Fruit fly (Drosophila melanogaster) whole organism, embryonic: Measurements from ENCODE around the gene Xe7.

Source experiments
- Aef1 ChIP-seq: fragments of 200-800 bp; sonication (Bioruptor generic); IDR thresholded peaks from 3 replicates; pipeline ENCODE4 v1.3.6; 2022; ENCODE audit warnings: missing biosample characterization, missing genetic modification characterization
- Antp ChIP-seq: fragments of 200-800 bp; sonication (Bioruptor generic); optimal IDR thresholded peaks from 3 replicates; lab custom pipeline; 2016; ENCODE audit warnings: missing biosample characterization, missing genetic modification characterization
- Bdp1 ChIP-seq: fragments of 200-800 bp; sonication (Bioruptor generic); optimal IDR thresholded peaks from 3 replicates; lab custom pipeline; 2016; ENCODE audit warnings: missing biosample characterization, missing genetic modification characterization
- CG10147 ChIP-seq: fragments of 200-800 bp; sonication (Bioruptor generic); optimal IDR thresholded peaks from 2 replicates; lab custom pipeline; 2019; ENCODE audit warnings: missing biosample characterization, mild to moderate bottlenecking, missing genetic modification characterization, moderate library complexity
- CG10543 ChIP-seq: fragments of 200-800 bp; sonication (Bioruptor generic); optimal IDR thresholded peaks from 3 replicates; lab custom pipeline; 2017; ENCODE audit warnings: missing biosample characterization, mild to moderate bottlenecking, missing genetic modification characterization, moderate library complexity
- CG10979 ChIP-seq: fragments of 200-800 bp; sonication (Bioruptor generic); optimal IDR thresholded peaks from 2 replicates; lab custom pipeline; 2018; ENCODE audit warnings: missing biosample characterization, mild to moderate bottlenecking, missing genetic modification characterization, moderate library complexity
- CG12104 ChIP-seq: fragments of 200-800 bp; sonication (Bioruptor generic); optimal IDR thresholded peaks from 3 replicates; lab custom pipeline; 2016; ENCODE audit warnings: missing biosample characterization, missing genetic modification characterization
- CG17612 ChIP-seq: fragments of 200-800 bp; sonication (Bioruptor generic); IDR thresholded peaks from 2 replicates; pipeline ENCODE4 v1.3.6; 2022; ENCODE audit warnings: missing biosample characterization, missing genetic modification characterization
- CG2678 ChIP-seq: fragments of 200-800 bp; sonication (Bioruptor generic); optimal IDR thresholded peaks from 3 replicates; lab custom pipeline; 2019; ENCODE audit warnings: missing biosample characterization, mild to moderate bottlenecking, missing genetic modification characterization, moderate library complexity
- CG2889 ChIP-seq: fragments of 200-800 bp; sonication (Bioruptor generic); IDR thresholded peaks from 3 replicates; pipeline ENCODE4 v1.3.6; 2022; ENCODE audit warnings: missing biosample characterization, missing genetic modification characterization
- CG30020 ChIP-seq: fragments of 200-800 bp; optimal IDR thresholded peaks from 2 replicates; lab custom pipeline; 2019; ENCODE audit warnings: missing biosample characterization, mild to moderate bottlenecking, missing genetic modification characterization, moderate library complexity
- CG34422 ChIP-seq: fragments of 200-800 bp; sonication (Bioruptor generic); IDR thresholded peaks from 3 replicates; pipeline ENCODE4 v1.3.6; 2022; ENCODE audit warnings: missing biosample characterization, missing genetic modification characterization
- CG3847 ChIP-seq: fragments of 200-800 bp; sonication (Bioruptor generic); IDR thresholded peaks from 2 replicates; pipeline ENCODE4 v1.3.6; 2022; ENCODE audit warnings: missing biosample characterization, missing genetic modification characterization
- CG4424 ChIP-seq: fragments of 200-800 bp; sonication (Bioruptor generic); optimal IDR thresholded peaks from 3 replicates; lab custom pipeline; 2016; ENCODE audit warnings: missing biosample characterization, missing genetic modification characterization
- CG4854 ChIP-seq: fragments of 200-800 bp; sonication (Bioruptor generic); optimal IDR thresholded peaks from 2 replicates; lab custom pipeline; 2016; ENCODE audit warnings: missing biosample characterization, missing genetic modification characterization, inconsistent platforms
- CG5180 ChIP-seq: fragments of 200-800 bp; sonication (Bioruptor generic); optimal IDR thresholded peaks from 3 replicates; lab custom pipeline; 2017; ENCODE audit warnings: missing biosample characterization, missing genetic modification characterization, mild to moderate bottlenecking, moderate library complexity, missing genetic modification reagents
- CG9609 ChIP-seq: fragments of 200-800 bp; sonication (Bioruptor generic); optimal IDR thresholded peaks from 3 replicates; lab custom pipeline; 2016; ENCODE audit warnings: missing biosample characterization, missing genetic modification characterization
- CG9876 ChIP-seq: fragments of 200-800 bp; sonication (Bioruptor generic); optimal IDR thresholded peaks from 2 replicates; lab custom pipeline; 2016; ENCODE audit warnings: missing biosample characterization, missing genetic modification characterization
- Camta ChIP-seq: fragments of 200-800 bp; sonication (Bioruptor generic); optimal IDR thresholded peaks from 2 replicates; lab custom pipeline; 2016; ENCODE audit warnings: missing biosample characterization, missing genetic modification characterization
- Dref ChIP-seq: fragments of 200-800 bp; sonication (Bioruptor generic); IDR thresholded peaks from 2 replicates; pipeline ENCODE4 v1.3.6; 2022; ENCODE audit warnings: missing biosample characterization, missing genetic modification characterization
- E2f1 ChIP-seq: fragments of 200-800 bp; sonication (Bioruptor generic); IDR thresholded peaks from 2 replicates; pipeline ENCODE4 v1.3.6; 2022; ENCODE audit warnings: missing biosample characterization, missing genetic modification characterization
- Hmr ChIP-seq: fragments of 200-800 bp; sonication (Bioruptor generic); optimal IDR thresholded peaks from 3 replicates; lab custom pipeline; 2017; ENCODE audit warnings: mild to moderate bottlenecking, missing biosample characterization, missing genetic modification reagents, missing genetic modification characterization
- Hr51 ChIP-seq, 2 experiments: fragments of 200-800 bp; sonication (Bioruptor generic); optimal IDR thresholded peaks; 2 replicates in 1 of 2; 3 replicates in 1 of 2; lab custom pipeline; 2016 to 2018; ENCODE audit warnings: missing biosample characterization in 2 of 2, missing genetic modification characterization in 2 of 2, mild to moderate bottlenecking in 1 of 2, moderate library complexity in 1 of 2
- Lpt ChIP-seq: fragments of >200 bp; optimal IDR thresholded peaks from 2 replicates; lab custom pipeline; 2018; ENCODE audit warnings: missing biosample characterization, missing genetic modification characterization
- Max ChIP-seq: fragments of 200-800 bp; sonication (Bioruptor generic); optimal IDR thresholded peaks from 2 replicates; lab custom pipeline; 2016; ENCODE audit warnings: missing biosample characterization, mild to moderate bottlenecking, missing genetic modification characterization
- Myb ChIP-seq: fragments of 200-800 bp; sonication (Bioruptor generic); optimal IDR thresholded peaks from 2 replicates; lab custom pipeline; 2016; ENCODE audit warnings: missing biosample characterization, missing genetic modification characterization
- Oaz ChIP-seq: fragments of 200-800 bp; sonication (Bioruptor generic); IDR thresholded peaks from 2 replicates; pipeline ENCODE4 v1.3.6; 2022; ENCODE audit warnings: missing biosample characterization, missing genetic modification characterization
- Optix ChIP-seq: fragments of 200-800 bp; sonication (Bioruptor generic); IDR thresholded peaks from 3 replicates; pipeline ENCODE4 v1.3.6; 2022; ENCODE audit warnings: missing biosample characterization, missing genetic modification characterization
- Side ChIP-seq: fragments of 200-800 bp; sonication (Bioruptor generic); optimal IDR thresholded peaks from 2 replicates; lab custom pipeline; 2016; ENCODE audit warnings: missing biosample characterization, missing genetic modification characterization
- Tbp ChIP-seq: fragments of >200 bp; optimal IDR thresholded peaks from 2 replicates; lab custom pipeline; 2018; ENCODE audit warnings: missing biosample characterization, missing genetic modification characterization
- Trl ChIP-seq, 3 experiments: fragments of >200 bp in 2 of 3; fragments of 200-800 bp in 1 of 3; sonication (Bioruptor generic) in 1 of 3; optimal IDR thresholded peaks; 2 replicates in 1 of 3; 3 replicates in 2 of 3; lab custom pipeline; 2016 to 2017; ENCODE audit warnings: missing biosample characterization in 1 of 3, missing genetic modification characterization in 1 of 3
- cad ChIP-seq: fragments of >200 bp; optimal IDR thresholded peaks from 2 replicates; lab custom pipeline; 2017; ENCODE audit warnings: missing biosample characterization, missing genetic modification characterization
- cato ChIP-seq: fragments of 200-800 bp; sonication (Bioruptor generic); optimal IDR thresholded peaks from 2 replicates; lab custom pipeline; 2016; ENCODE audit warnings: missing biosample characterization, missing genetic modification characterization, borderline replicate concordance
- chif ChIP-seq, 2 experiments: fragments of 200-800 bp; sonication (Bioruptor generic); optimal IDR thresholded peaks; 3 replicates each; lab custom pipeline; 2016; ENCODE audit warnings: missing biosample characterization in 2 of 2, missing genetic modification characterization in 2 of 2
- croc ChIP-seq: fragments of 200-800 bp; sonication (Bioruptor generic); conservative IDR thresholded peaks from 3 replicates; pipeline ENCODE4 v1.3.6; 2022; ENCODE audit warnings: missing biosample characterization, missing genetic modification characterization
- da ChIP-seq: fragments of 200-800 bp; sonication (Bioruptor generic); optimal IDR thresholded peaks from 2 replicates; lab custom pipeline; 2016; ENCODE audit warnings: missing biosample characterization, missing genetic modification characterization
- dysf ChIP-seq: fragments of 200-800 bp; sonication (Bioruptor generic); IDR thresholded peaks from 3 replicates; pipeline ENCODE4 v1.3.6; 2022; ENCODE audit warnings: missing biosample characterization, missing genetic modification characterization
- eve ChIP-seq, 2 experiments: fragments of >200 bp; optimal IDR thresholded peaks; 2 replicates each; lab custom pipeline; 2017; ENCODE audit warnings: missing biosample characterization in 2 of 2, missing genetic modification characterization in 2 of 2
- fd3F ChIP-seq: fragments of 200-800 bp; sonication (Bioruptor generic); optimal IDR thresholded peaks from 2 replicates; lab custom pipeline; 2018; ENCODE audit warnings: missing biosample characterization, mild to moderate bottlenecking, missing genetic modification characterization, moderate library complexity
- fd64A ChIP-seq: fragments of 200-800 bp; sonication (Bioruptor generic); optimal IDR thresholded peaks from 3 replicates; lab custom pipeline; 2018; ENCODE audit warnings: missing biosample characterization, mild to moderate bottlenecking, missing genetic modification characterization
- fu2 ChIP-seq: fragments of 200-800 bp; sonication (Bioruptor generic); optimal IDR thresholded peaks from 2 replicates; lab custom pipeline; 2016; ENCODE audit warnings: missing biosample characterization, missing genetic modification characterization
- gsb-n ChIP-seq: fragments of 200-800 bp; sonication (Bioruptor generic); optimal IDR thresholded peaks from 3 replicates; lab custom pipeline; 2018; ENCODE audit warnings: missing biosample characterization, mild to moderate bottlenecking, missing genetic modification characterization
- hbn ChIP-seq: fragments of 200-800 bp; sonication (Bioruptor generic); IDR thresholded peaks from 2 replicates; pipeline ENCODE4 v1.3.6; 2022; ENCODE audit warnings: missing biosample characterization, missing genetic modification characterization; ENCODE audit not compliant: partially characterized antibody
- jumu ChIP-seq: fragments of 200-800 bp; sonication (Bioruptor generic); optimal IDR thresholded peaks from 3 replicates; lab custom pipeline; 2016; ENCODE audit warnings: missing biosample characterization, missing genetic modification characterization
- lab ChIP-seq: fragments of 200-800 bp; sonication (Bioruptor generic); optimal IDR thresholded peaks from 3 replicates; lab custom pipeline; 2017; ENCODE audit warnings: missing biosample characterization, missing genetic modification characterization, mild to moderate bottlenecking, moderate library complexity, missing genetic modification reagents
- peb ChIP-seq: fragments of 200-800 bp; sonication (Bioruptor generic); IDR thresholded peaks from 2 replicates; pipeline ENCODE4 v1.3.6; 2022; ENCODE audit warnings: missing biosample characterization, missing genetic modification characterization
- rib ChIP-seq: fragments of 200-800 bp; sonication (Bioruptor generic); IDR thresholded peaks from 2 replicates; pipeline ENCODE4 v1.3.6; 2022; ENCODE audit warnings: missing biosample characterization, missing genetic modification characterization
- ro ChIP-seq: fragments of 200-800 bp; sonication (Bioruptor generic); IDR thresholded peaks from 2 replicates; pipeline ENCODE4 v1.3.6; 2022; ENCODE audit warnings: missing biosample characterization, missing genetic modification characterization
- sc ChIP-seq, 3 experiments: fragments of >200 bp in 2 of 3; fragments of 200-800 bp in 1 of 3; sonication (Bioruptor generic) in 1 of 3; optimal IDR thresholded peaks; 2 replicates in 2 of 3; 3 replicates in 1 of 3; lab custom pipeline; 2017; ENCODE audit warnings: mild to moderate bottlenecking in 1 of 3, missing biosample characterization in 1 of 3, missing genetic modification characterization in 1 of 3, missing genetic modification reagents in 1 of 3
- shn ChIP-seq: fragments of 200-800 bp; sonication (Bioruptor generic); optimal IDR thresholded peaks from 3 replicates; lab custom pipeline; 2016; ENCODE audit warnings: missing biosample characterization, missing genetic modification characterization

Xe7 gene

DNA sequence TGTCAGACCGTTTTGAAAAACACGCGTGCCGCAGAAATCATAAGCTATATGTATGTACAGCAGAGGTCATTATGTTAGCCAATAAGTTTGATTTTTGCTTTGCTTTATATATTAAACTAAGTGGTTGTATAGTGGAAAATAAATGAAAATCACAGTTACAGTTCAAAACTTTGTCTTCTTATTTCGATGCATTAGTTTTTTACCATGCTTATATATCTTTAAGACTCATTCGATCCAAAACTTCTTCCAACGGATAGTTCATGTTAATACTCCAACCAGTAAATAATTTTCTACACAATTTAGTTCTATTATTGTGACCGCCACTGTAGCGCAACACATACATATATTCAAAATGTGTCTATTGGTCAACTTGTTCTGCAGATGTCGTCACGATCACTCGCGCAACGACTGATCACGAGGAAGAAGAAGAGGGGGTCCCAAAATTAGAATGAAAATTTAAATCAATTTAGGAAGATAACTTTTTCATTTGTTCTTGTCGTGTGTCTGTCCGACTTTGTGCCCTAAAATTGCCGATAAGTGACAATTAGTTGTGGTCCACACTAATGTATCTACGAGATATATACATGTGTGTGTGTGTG lies 36.4 kb upstream of the Xe7 start (continued):
- TF ChIP-seq croc (GFP tag; lab: Robert Waterston, UW), result peak; percentile 30; the same call in 2 of the 3 replicates
- no peak for TF ChIP-seq CG9876 (GFP tag; lab: Kevin White, UChicago)
- no peak for TF ChIP-seq Aef1 (GFP tag; lab: Robert Waterston, UW)
- TF ChIP-seq chif (GFP tag; optimal IDR thresholded peaks at IDR 0.05; lab: Kevin White, UChicago), result peak; percentile 43 to 56
- TF ChIP-seq gsb-n (tag; lab: Kevin White, UChicago), result no peak
- no peak; the same call in 1 of the 2 replicates for TF ChIP-seq peb (GFP tag; lab: Robert Waterston, UW)
- TF ChIP-seq Hmr (GFP tag; lab: Kevin White, UChicago), result peak; percentile 60
- TF ChIP-seq hbn (GFP tag; lab: Robert Waterston, UW), result no peak
- TF ChIP-seq ro, result no peak
- TF ChIP-seq Camta (GFP tag; lab: Kevin White, UChicago), result peak; percentile 36
- TF ChIP-seq Antp (GFP tag; lab: Kevin White, UChicago), result no peak
- TF ChIP-seq Max (GFP tag; lab: Kevin White, UChicago), result peak; percentile 42
- TF ChIP-seq CG17612 (GFP tag; lab: Robert Waterston, UW), result no peak
- TF ChIP-seq eve (GFP tag; optimal IDR thresholded peaks at IDR 0.05; lab: Kevin White, UChicago), result no peak
- no peak for TF ChIP-seq CG5180
- peak; percentile 66 for TF ChIP-seq CG10543 (GFP tag; lab: Kevin White, UChicago)
- TF ChIP-seq CG2678 (tag; lab: Kevin White, UChicago), result no peak
- no peak for TF ChIP-seq jumu
- TF ChIP-seq CG9609 (GFP tag; lab: Kevin White, UChicago), result peak; percentile 1
- TF ChIP-seq CG3847, result peak; percentile 27; the same call in 1 of the 2 replicates
- TF ChIP-seq Oaz (GFP tag; lab: Robert Waterston, UW), result no peak
- no peak for TF ChIP-seq sc (optimal IDR thresholded peaks at IDR 0.05; lab: Kevin White, UChicago)
- peak; percentile 46 for TF ChIP-seq sc (GFP tag; optimal IDR thresholded peaks at IDR 0.05; lab: Kevin White, UChicago)
- no peak for TF ChIP-seq Dref
- peak; percentile 80 for TF ChIP-seq CG10979 (tag; lab: Kevin White, UChicago)
- peak; percentile 72 for TF ChIP-seq CG10147 (GFP tag; lab: Kevin White, UChicago)
- TF ChIP-seq cad (GFP tag; lab: Kevin White, UChicago), result no peak
- peak; percentile 55 for TF ChIP-seq fd64A (GFP tag; lab: Kevin White, UChicago)
- TF ChIP-seq cato, result peak; percentile 36
- TF ChIP-seq Side (GFP tag; lab: Kevin White, UChicago), result peak; percentile 44
- TF ChIP-seq Myb, result no peak
- TF ChIP-seq Tbp (GFP tag; lab: Kevin White, UChicago), result no peak
- TF ChIP-seq da (GFP tag; lab: Kevin White, UChicago), result no peak
- TF ChIP-seq dysf (GFP tag; lab: Robert Waterston, UW), result peak; percentile 70
- no peak for TF ChIP-seq CG2889 (GFP tag; lab: Robert Waterston, UW)
- TF ChIP-seq lab (GFP tag; lab: Kevin White, UChicago), result peak; percentile 66
- peak; percentile 53; the same call in 2 of the 3 replicates for TF ChIP-seq CG34422 (GFP tag; lab: Robert Waterston, UW)
- peak; percentile 53 for TF ChIP-seq fd3F
- TF ChIP-seq shn (GFP tag; lab: Kevin White, UChicago), result peak; percentile 11
- TF ChIP-seq Bdp1, result no peak
- TF ChIP-seq Lpt, result no peak
- no peak for TF ChIP-seq Optix (GFP tag; lab: Robert Waterston, UW)
- TF ChIP-seq E2f1, result peak; percentile 29; the same call in 1 of the 2 replicates
- peak; percentile 18 for TF ChIP-seq CG30020 (tag; lab: Kevin White, UChicago)
- TF ChIP-seq Trl (optimal IDR thresholded peaks at IDR 0.05; lab: Kevin White, UChicago), result no peak
- peak; percentile 42 for TF ChIP-seq Trl (GFP tag; optimal IDR thresholded peaks at IDR 0.05; lab: Kevin White, UChicago)
- TF ChIP-seq CG4424 (GFP tag; lab: Kevin White, UChicago), result peak; percentile 64
- peak; percentile 29 for TF ChIP-seq CG12104 (GFP tag; lab: Kevin White, UChicago)
- no peak for TF ChIP-seq fu2 (GFP tag; lab: Kevin White, UChicago)
- no peak for TF ChIP-seq CG4854 (GFP tag; lab: Kevin White, UChicago)
- TF ChIP-seq Hr51 (GFP tag; optimal IDR thresholded peaks at IDR 0.05; lab: Kevin White, UChicago), result peak in 1 of 2 experiments; percentile 77
- TF ChIP-seq rib, result no peak
